Worm (Caenorhabditis elegans) whole organism, young adult: ENCODE results near the gene F27C8.2.
A peak's percentile ranks its signal among the peaks of the same experiment; 100 is the strongest.

Experiments
- B0035.1 ChIP-seq: sonication (generic microtip); optimal IDR thresholded peaks from 2 replicates; lab custom pipeline; 2016; ENCODE audit warnings: missing genetic modification characterization, mild to moderate bottlenecking, missing compliant biosample characterization, missing genotype, missing genetic modification reagents
- D2030.7 ChIP-seq: fragments of 200-800 bp; sonication (Bioruptor generic); IDR thresholded peaks from 2 replicates; pipeline ENCODE4 v1.3.6; 2022; ENCODE audit warnings: missing genetic modification reagents, missing genetic modification characterization, missing compliant biosample characterization
- F22D6.2 ChIP-seq: sonication (generic microtip); optimal IDR thresholded peaks from 2 replicates; lab custom pipeline; 2016; ENCODE audit warnings: mild to moderate bottlenecking, missing genetic modification characterization, missing compliant biosample characterization
- F33H1.4 ChIP-seq: fragments of 200-800 bp; sonication (Bioruptor generic); IDR thresholded peaks from 2 replicates; pipeline ENCODE4 v1.3.6; 2022; ENCODE audit warnings: missing genetic modification reagents, missing genetic modification characterization, missing compliant biosample characterization
- F37B4.10 ChIP-seq: fragments of 200-800 bp; sonication (Bioruptor generic); IDR thresholded peaks from 2 replicates; pipeline ENCODE4 v1.3.6; 2022; ENCODE audit warnings: missing genetic modification characterization, missing compliant biosample characterization
- Y53F4B.3 ChIP-seq: fragments of 200-800 bp; sonication (Bioruptor generic); IDR thresholded peaks from 2 replicates; pipeline ENCODE4 v1.3.6; 2022; ENCODE audit warnings: missing genetic modification reagents, missing genetic modification characterization, missing compliant biosample characterization
- Y56A3A.18 ChIP-seq: fragments of 200-800 bp; sonication (Bioruptor generic); IDR thresholded peaks from 2 replicates; pipeline ENCODE4 v1.3.6; 2022; ENCODE audit warnings: missing genetic modification reagents, missing genetic modification characterization, missing compliant biosample characterization
- Y67H2A.10 ChIP-seq: fragments of 200-800 bp; sonication (Bioruptor generic); conservative IDR thresholded peaks from 2 replicates; pipeline ENCODE4 v1.3.6; 2022; ENCODE audit warnings: missing genetic modification reagents, missing genetic modification characterization, missing compliant biosample characterization
- Y79H2A.3 ChIP-seq: fragments of 200-800 bp; sonication (Bioruptor generic); conservative IDR thresholded peaks from 2 replicates; pipeline ENCODE4 v1.3.6; 2022; ENCODE audit warnings: missing genetic modification reagents, missing genetic modification characterization, missing compliant biosample characterization
- ama-1 ChIP-seq, 3 experiments: fragments of 150-350 bp in 1 of 3; sonication (generic microtip) in 2 of 3; optimal IDR thresholded peaks; 2 replicates each; lab custom pipeline; 2014 to 2018; ENCODE audit warnings: missing biosample characterization in 2 of 3, missing genetic modification characterization in 2 of 3, missing genetic modification reagents in 2 of 3
- athp-1 ChIP-seq: sonication (generic microtip); optimal IDR thresholded peaks from 2 replicates; lab custom pipeline; 2017; ENCODE audit warnings: mild to moderate bottlenecking, missing genetic modification characterization, missing compliant biosample characterization
- attf-6 ChIP-seq: fragments of 200-800 bp; sonication (Bioruptor generic); IDR thresholded peaks from 2 replicates; pipeline ENCODE4 v1.3.6; 2022; ENCODE audit warnings: missing genetic modification reagents, missing genetic modification characterization, missing compliant biosample characterization
- cebp-1 ChIP-seq, 2 experiments: fragments of 200-800 bp in 1 of 2; sonication (Bioruptor generic) in 1 of 2; sonication (generic microtip) in 1 of 2; IDR thresholded peaks in 1 of 2; optimal IDR thresholded peaks in 1 of 2; 2 replicates each; pipeline versions ENCODE4 v1.3.6 to Lab custom; 2017 to 2022; ENCODE audit warnings: missing compliant biosample characterization in 2 of 2, missing genetic modification characterization in 2 of 2, mild to moderate bottlenecking in 1 of 2, missing genetic modification reagents in 1 of 2, moderate library complexity in 1 of 2
- ceh-100 ChIP-seq: fragments of 200-800 bp; sonication (Bioruptor generic); IDR thresholded peaks from 2 replicates; pipeline ENCODE4 v1.3.6; 2022; ENCODE audit warnings: missing genetic modification reagents, missing genetic modification characterization, missing compliant biosample characterization
- ceh-27 ChIP-seq: fragments of 200-800 bp; sonication (Bioruptor generic); optimal IDR thresholded peaks from 2 replicates; lab custom pipeline; 2018; ENCODE audit warnings: mild to moderate bottlenecking, missing genetic modification characterization, moderate library complexity, missing compliant biosample characterization
- die-1 ChIP-seq: sonication (generic microtip); optimal IDR thresholded peaks from 2 replicates; lab custom pipeline; 2016; ENCODE audit warnings: missing genotype, mild to moderate bottlenecking, missing genetic modification characterization, missing compliant biosample characterization
- egrh-3 ChIP-seq: fragments of 200-800 bp; sonication (Bioruptor generic); IDR thresholded peaks from 2 replicates; pipeline ENCODE4 v1.3.6; 2022; ENCODE audit warnings: missing genetic modification reagents, missing genetic modification characterization, missing compliant biosample characterization
- gei-17 ChIP-seq: fragments of 200-800 bp; sonication (Bioruptor generic); optimal IDR thresholded peaks from 2 replicates; lab custom pipeline; 2018; ENCODE audit warnings: mild to moderate bottlenecking, missing genetic modification characterization, missing compliant biosample characterization
- hlh-26 ChIP-seq: fragments of 200-800 bp; sonication (Bioruptor generic); conservative IDR thresholded peaks from 2 replicates; pipeline ENCODE4 v1.3.6; 2022; ENCODE audit warnings: missing genetic modification reagents, missing genetic modification characterization, missing compliant biosample characterization
- hmg-20 ChIP-seq: fragments of 200-800 bp; sonication (Bioruptor generic); IDR thresholded peaks from 2 replicates; pipeline ENCODE4 v1.3.6; 2022; ENCODE audit warnings: missing genetic modification reagents, missing genetic modification characterization, missing compliant biosample characterization
- hsf-1 ChIP-seq: fragments of 200-800 bp; sonication (Bioruptor generic); IDR thresholded peaks from 2 replicates; pipeline ENCODE4 v1.3.6; 2022; ENCODE audit warnings: missing genetic modification reagents, missing genetic modification characterization, missing compliant biosample characterization
- lin-26 ChIP-seq: fragments of 200-800 bp; sonication (Bioruptor generic); IDR thresholded peaks from 2 replicates; pipeline ENCODE4 v1.3.6; 2022; ENCODE audit warnings: missing genetic modification reagents, missing genetic modification characterization, missing compliant biosample characterization
- lin-54 ChIP-seq: fragments of 200-800 bp; sonication (Bioruptor generic); optimal IDR thresholded peaks from 2 replicates; lab custom pipeline; 2018; ENCODE audit warnings: mild to moderate bottlenecking, missing genetic modification characterization, missing compliant biosample characterization
- lsl-1 ChIP-seq: fragments of 200-800 bp; sonication (Bioruptor generic); optimal IDR thresholded peaks from 2 replicates; lab custom pipeline; 2018; ENCODE audit warnings: mild to moderate bottlenecking, missing genetic modification characterization, moderate library complexity, missing compliant biosample characterization
- madf-10 ChIP-seq: sonication (generic microtip); optimal IDR thresholded peaks from 2 replicates; lab custom pipeline; 2016; ENCODE audit warnings: mild to moderate bottlenecking, missing genetic modification characterization, missing compliant biosample characterization
- madf-3 ChIP-seq: fragments of 200-800 bp; sonication (Bioruptor generic); IDR thresholded peaks from 2 replicates; pipeline ENCODE4 v1.3.6; 2022; ENCODE audit warnings: missing genetic modification reagents, missing genetic modification characterization, missing compliant biosample characterization
- mcd-1 ChIP-seq: fragments of 200-800 bp; sonication (Bioruptor generic); IDR thresholded peaks from 2 replicates; pipeline ENCODE4 v1.3.6; 2022; ENCODE audit warnings: missing genetic modification reagents, missing genetic modification characterization, missing compliant biosample characterization
- nfya-1 ChIP-seq: sonication (generic microtip); optimal IDR thresholded peaks from 2 replicates; lab custom pipeline; 2017; ENCODE audit warnings: antibody characterized with exemption, missing compliant biosample characterization, missing genetic modification characterization, borderline replicate concordance; ENCODE audit not compliant: insufficient read depth
- nfya-2 ChIP-seq: fragments of 200-800 bp; sonication (Bioruptor generic); IDR thresholded peaks from 2 replicates; pipeline ENCODE4 v1.3.6; 2022; ENCODE audit warnings: missing genetic modification reagents, missing genetic modification characterization, missing compliant biosample characterization
- nfyb-1 ChIP-seq: fragments of 200-800 bp; sonication (Bioruptor generic); IDR thresholded peaks from 2 replicates; pipeline ENCODE4 v1.3.6; 2022; ENCODE audit warnings: missing genetic modification reagents, missing genetic modification characterization, missing compliant biosample characterization
- nhr-120 ChIP-seq: fragments of 200-800 bp; sonication (Bioruptor generic); IDR thresholded peaks from 2 replicates; pipeline ENCODE4 v1.3.6; 2022; ENCODE audit warnings: missing genetic modification characterization, missing compliant biosample characterization
- rec-8 ChIP-seq, 2 experiments: sonication (generic microtip); optimal IDR thresholded peaks; 2 replicates each; lab custom pipeline; 2016; ENCODE audit warnings: mild to moderate bottlenecking in 2 of 2, missing genetic modification characterization in 2 of 2, missing genetic modification reagents in 2 of 2, missing genotype in 2 of 2, missing biosample characterization in 1 of 2, missing compliant biosample characterization in 1 of 2, moderate library complexity in 1 of 2
- repo-1 ChIP-seq: sonication (generic microtip); optimal IDR thresholded peaks from 2 replicates; lab custom pipeline; 2017; ENCODE audit warnings: mild to moderate bottlenecking, missing genetic modification characterization, missing compliant biosample characterization
- sdz-38 ChIP-seq: sonication (generic microtip); optimal IDR thresholded peaks from 2 replicates; lab custom pipeline; 2016; ENCODE audit warnings: missing genotype, missing genetic modification characterization, missing compliant biosample characterization
- sea-2 ChIP-seq: fragments of 200-800 bp; sonication (Bioruptor generic); IDR thresholded peaks from 2 replicates; pipeline ENCODE4 v1.3.6; 2022; ENCODE audit warnings: missing genetic modification characterization, missing compliant biosample characterization
- snpc-1.3 ChIP-seq: sonication (generic microtip); optimal IDR thresholded peaks from 2 replicates; lab custom pipeline; 2017; ENCODE audit warnings: missing genetic modification characterization, mild to moderate bottlenecking, missing compliant biosample characterization, antibody characterized with exemption, moderate library complexity, missing genotype, missing genetic modification reagents; ENCODE audit not compliant: insufficient read depth
- snpc-3.4 ChIP-seq: sonication (generic microtip); optimal IDR thresholded peaks from 2 replicates; lab custom pipeline; 2017; ENCODE audit warnings: missing genetic modification characterization, mild to moderate bottlenecking, missing compliant biosample characterization, antibody characterized with exemption, moderate library complexity, missing genotype, missing genetic modification reagents
- sptf-2 ChIP-seq: fragments of 200-800 bp; sonication (Bioruptor generic); optimal IDR thresholded peaks from 2 replicates; lab custom pipeline; 2018; ENCODE audit warnings: mild to moderate bottlenecking, missing genetic modification characterization, missing compliant biosample characterization
- zim-3 ChIP-seq: sonication (generic microtip); optimal IDR thresholded peaks from 2 replicates; lab custom pipeline; 2017; ENCODE audit warnings: mild to moderate bottlenecking, missing genetic modification characterization, moderate library complexity, missing compliant biosample characterization
- ztf-25 ChIP-seq: fragments of 200-800 bp; sonication (Bioruptor generic); IDR thresholded peaks from 2 replicates; pipeline ENCODE4 v1.3.6; 2022; ENCODE audit warnings: missing genetic modification reagents, missing genetic modification characterization, missing compliant biosample characterization
- ztf-26 ChIP-seq: sonication (generic microtip); optimal IDR thresholded peaks from 2 replicates; lab custom pipeline; 2017; ENCODE audit warnings: missing genetic modification characterization, missing compliant biosample characterization
- ztf-28 ChIP-seq: fragments of 200-800 bp; sonication (Bioruptor generic); IDR thresholded peaks from 2 replicates; pipeline ENCODE4 v1.3.6; 2022; ENCODE audit warnings: missing genetic modification reagents, missing genetic modification characterization, missing compliant biosample characterization

F27C8.2 gene

DNA sequence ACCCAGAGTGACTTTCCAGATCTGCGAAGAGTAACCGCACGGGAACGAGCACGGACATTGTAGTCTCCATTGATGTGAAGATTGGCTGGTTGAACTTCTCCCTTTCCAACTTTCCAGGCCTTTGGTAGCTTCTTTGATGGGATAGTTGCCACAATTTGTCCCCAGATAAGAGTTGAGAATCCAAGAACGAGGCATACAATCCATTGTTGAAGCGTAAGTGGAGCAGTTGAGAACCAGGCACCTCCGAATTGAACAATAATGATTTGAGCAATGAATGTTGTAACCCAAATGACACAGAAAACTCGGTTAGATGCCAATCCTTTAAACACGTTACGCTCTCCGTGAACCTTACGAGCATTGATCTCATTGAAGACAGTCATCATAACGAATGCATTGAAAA lies 30.9 kb downstream of the F27C8.2 start (continued):
- TF ChIP-seq Y79H2A.3 (GFP tag; lab: Robert Waterston, UW) = no peak
- TF ChIP-seq snpc-1.3 (tag; lab: Kevin White, UChicago) = no peak
- TF ChIP-seq D2030.7 (GFP tag; lab: Robert Waterston, UW) = no peak
- TF ChIP-seq ceh-100 (GFP tag; lab: Robert Waterston, UW) = no peak
- no peak for TF ChIP-seq mcd-1 (GFP tag; lab: Robert Waterston, UW)
- no peak for TF ChIP-seq snpc-3.4 (tag; lab: Kevin White, UChicago)
- TF ChIP-seq, all 124 proteins: peak for 0

DNA sequence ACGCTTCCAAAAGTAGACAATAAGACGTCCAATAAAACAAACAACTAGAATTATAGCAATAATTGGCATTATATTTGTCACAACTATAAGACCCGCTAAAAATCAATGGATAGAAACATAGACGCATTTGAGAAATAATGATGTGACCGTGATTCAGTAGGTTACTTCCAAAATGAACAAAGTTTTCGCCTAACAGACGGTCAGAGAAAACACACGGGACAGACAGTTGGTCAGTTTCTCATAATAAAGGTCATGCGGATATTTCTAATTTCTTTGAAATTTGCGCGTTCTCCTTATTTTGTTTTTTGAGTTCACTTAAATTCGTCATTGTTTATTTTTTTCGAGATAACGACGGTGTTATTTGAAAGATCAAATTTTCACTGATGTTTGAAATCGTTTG lies 35.4 kb downstream of the F27C8.2 start:
- no peak for TF ChIP-seq madf-3 (GFP tag; lab: Robert Waterston, UW)
- TF ChIP-seq lin-26 (GFP tag; lab: Robert Waterston, UW) = 0 out of 2 replicates have a peak, but pooled peaks have one; percentile 12
- TF ChIP-seq, all 124 proteins: peak for 1

DNA sequence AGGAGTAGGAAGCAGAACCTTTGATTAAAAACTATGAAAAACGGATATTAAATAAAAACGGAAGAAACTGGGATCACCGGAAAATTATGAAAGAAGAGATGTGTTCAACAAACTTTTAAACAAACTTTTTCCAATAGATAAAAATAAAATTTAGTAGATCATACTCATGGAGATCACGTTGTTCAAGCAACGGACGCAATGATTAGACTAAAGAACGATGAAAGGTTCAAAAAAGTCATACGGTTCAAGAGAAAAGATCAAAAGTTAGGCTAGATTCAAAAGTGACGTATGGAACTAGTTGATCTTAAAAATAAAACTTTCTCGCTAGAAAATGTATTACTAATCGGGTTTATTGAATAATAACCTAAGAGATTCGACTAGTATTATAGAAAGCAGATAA lies 35.9 kb downstream of the F27C8.2 start:
- no peak for TF ChIP-seq athp-1 (tag; lab: Kevin White, UChicago)
- TF ChIP-seq lin-54 = no peak
- TF ChIP-seq ztf-25 (GFP tag; lab: Robert Waterston, UW) = no peak
- TF ChIP-seq sea-2 (GFP tag; lab: Robert Waterston, UW) = no peak
- no peak for TF ChIP-seq Y67H2A.10 (GFP tag; lab: Robert Waterston, UW)
- TF ChIP-seq ztf-26 (tag; lab: Kevin White, UChicago) = no peak
- no peak for TF ChIP-seq F37B4.10 (GFP tag; lab: Robert Waterston, UW)
- TF ChIP-seq B0035.1 = no peak
- no peak for TF ChIP-seq Y56A3A.18 (GFP tag; lab: Robert Waterston, UW)
- no peak for TF ChIP-seq F22D6.2 (tag; lab: Kevin White, UChicago)
- TF ChIP-seq sptf-2 (GFP tag; lab: Kevin White, UChicago) = no peak
- TF ChIP-seq F33H1.4 (GFP tag; lab: Robert Waterston, UW) = no peak
- no peak for TF ChIP-seq mcd-1 (GFP tag; lab: Robert Waterston, UW)
- TF ChIP-seq nfya-1 (tag; lab: Kevin White, UChicago) = no peak
- no peak for TF ChIP-seq hlh-26 (GFP tag; lab: Robert Waterston, UW)
- TF ChIP-seq hsf-1 = no peak

DNA sequence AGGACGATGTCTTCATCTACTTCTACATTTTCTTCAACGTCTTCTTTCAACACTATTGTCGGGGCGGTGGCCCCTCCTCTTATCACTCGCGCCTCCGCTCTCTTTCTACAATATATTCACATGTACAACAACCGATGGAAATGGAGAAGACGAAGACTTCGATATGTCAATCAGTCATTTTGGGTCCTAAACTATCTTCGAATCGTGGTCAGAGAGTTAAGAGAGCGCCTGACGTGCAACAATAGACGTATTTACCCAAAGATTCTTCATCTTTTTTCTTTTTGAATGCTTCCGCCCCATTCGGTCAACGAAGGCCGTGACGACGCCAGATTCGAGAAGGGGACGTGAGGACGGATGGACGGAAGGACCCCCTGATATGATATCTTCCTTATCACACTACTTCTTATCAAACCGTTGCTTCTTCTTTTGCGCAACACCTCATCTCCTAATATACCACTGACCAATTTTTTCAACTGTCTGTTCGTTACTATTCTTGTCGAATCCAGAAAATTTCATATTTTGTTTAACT lies 36.9 kb downstream of the F27C8.2 start:
- TF ChIP-seq hmg-20 (GFP tag; lab: Robert Waterston, UW) = no peak
- TF ChIP-seq madf-10 = no peak
- no peak for TF ChIP-seq zim-3 (tag; lab: Kevin White, UChicago)
- TF ChIP-seq repo-1 (tag; lab: Kevin White, UChicago) = no peak

ce11 chrIV:9633889-9634288 lies 37.7 kb downstream of the F27C8.2 start:
- TF ChIP-seq cebp-1 (GFP tag; IDR thresholded peaks at IDR 0.05; lab: Robert Waterston, UW) = no peak
- no peak for TF ChIP-seq cebp-1 (tag; optimal IDR thresholded peaks at IDR 0.05; lab: Kevin White, UChicago)
- TF ChIP-seq die-1 (tag; lab: Kevin White, UChicago) = no peak
- no peak for TF ChIP-seq egrh-3 (GFP tag; lab: Robert Waterston, UW)
- TF ChIP-seq nhr-120 (GFP tag; lab: Robert Waterston, UW) = no peak
- no peak for TF ChIP-seq nfya-2 (GFP tag; lab: Robert Waterston, UW)
- no peak for TF ChIP-seq ztf-28 (GFP tag; lab: Robert Waterston, UW)
- TF ChIP-seq hsf-1 = no peak
- TF ChIP-seq sdz-38 (tag; lab: Kevin White, UChicago) = no peak
- no peak for TF ChIP-seq gei-17 (GFP tag; lab: Kevin White, UChicago)
- no peak for TF ChIP-seq rec-8 (tag; optimal IDR thresholded peaks at IDR 0.05; lab: Kevin White, UChicago)
- TF ChIP-seq ama-1 (optimal IDR thresholded peaks at IDR 0.05; lab: Kevin White, UChicago) = no peak
- no peak for TF ChIP-seq ama-1 (GFP tag; optimal IDR thresholded peaks at IDR 0.05; lab: Kevin White, UChicago)
- TF ChIP-seq nfyb-1 = no peak
- no peak for TF ChIP-seq lsl-1 (GFP tag; lab: Kevin White, UChicago)
- TF ChIP-seq Y53F4B.3 (GFP tag; lab: Robert Waterston, UW) = no peak
- TF ChIP-seq attf-6 (GFP tag; lab: Robert Waterston, UW) = no peak
- no peak for TF ChIP-seq ceh-27 (GFP tag; lab: Kevin White, UChicago)
